Fruit fly (Drosophila melanogaster) whole organism, prepupa: ENCODE measurements around the gene CG42784.

ENCODE experiments used
- Blimp-1 ChIP-seq: fragments of 200-800 bp; sonication (Bioruptor generic); optimal IDR thresholded peaks from 3 replicates; lab custom pipeline; 2017; ENCODE audit warnings: missing biosample characterization, missing genetic modification characterization, mild to moderate bottlenecking, moderate library complexity, missing genetic modification reagents
- CG10631 ChIP-seq: fragments of 200-800 bp; sonication (Bioruptor generic); optimal IDR thresholded peaks from 2 replicates; lab custom pipeline; 2016; ENCODE audit warnings: missing biosample characterization, missing genetic modification characterization
- CG10669 ChIP-seq: fragments of 200-800 bp; sonication (Bioruptor generic); optimal IDR thresholded peaks from 3 replicates; lab custom pipeline; 2018; ENCODE audit warnings: missing biosample characterization, mild to moderate bottlenecking, missing genetic modification characterization, moderate library complexity
- CG11294 ChIP-seq: fragments of 200-800 bp; sonication (Bioruptor generic); IDR thresholded peaks from 2 replicates; pipeline ENCODE4 v1.3.6; 2022; ENCODE audit warnings: missing biosample characterization, missing genetic modification characterization
- CG11762 ChIP-seq: fragments of 200-800 bp; sonication (Bioruptor generic); optimal IDR thresholded peaks from 3 replicates; lab custom pipeline; 2016; ENCODE audit warnings: missing biosample characterization, missing genetic modification characterization; ENCODE audit not compliant: insufficient read depth
- CG11902 ChIP-seq: fragments of 200-800 bp; sonication (Bioruptor generic); optimal IDR thresholded peaks from 3 replicates; lab custom pipeline; 2016; ENCODE audit warnings: missing biosample characterization, missing genetic modification characterization
- CG15336 ChIP-seq: fragments of 200-800 bp; sonication (Bioruptor generic); IDR thresholded peaks from 2 replicates; pipeline ENCODE4 v1.3.6; 2022; ENCODE audit warnings: missing biosample characterization, missing genetic modification characterization
- CG3032 ChIP-seq: fragments of 200-800 bp; optimal IDR thresholded peaks from 2 replicates; lab custom pipeline; 2019; ENCODE audit warnings: missing biosample characterization, mild to moderate bottlenecking, missing genetic modification characterization, moderate library complexity
- CG31627 ChIP-seq: fragments of 200-800 bp; sonication (Bioruptor generic); optimal IDR thresholded peaks from 3 replicates; lab custom pipeline; 2016; ENCODE audit warnings: missing biosample characterization, missing genetic modification characterization
- CG32006 ChIP-seq: fragments of 200-800 bp; sonication (Bioruptor generic); optimal IDR thresholded peaks from 3 replicates; lab custom pipeline; 2017; ENCODE audit warnings: missing biosample characterization, mild to moderate bottlenecking, missing genetic modification characterization
- CG34406 ChIP-seq: fragments of 200-800 bp; sonication (Bioruptor generic); optimal IDR thresholded peaks from 3 replicates; lab custom pipeline; 2016; ENCODE audit warnings: missing biosample characterization, missing genetic modification characterization
- CG3919 ChIP-seq: fragments of 200-800 bp; sonication (Bioruptor generic); optimal IDR thresholded peaks from 3 replicates; lab custom pipeline; 2016; ENCODE audit warnings: missing biosample characterization, missing genetic modification characterization
- CG4318 ChIP-seq: fragments of 200-800 bp; sonication (Bioruptor generic); optimal IDR thresholded peaks from 3 replicates; lab custom pipeline; 2017; ENCODE audit warnings: missing biosample characterization, mild to moderate bottlenecking, missing genetic modification characterization
- CG6163 ChIP-seq: fragments of 200-800 bp; sonication (Bioruptor generic); IDR thresholded peaks from 3 replicates; pipeline ENCODE4 v1.3.6; 2022; ENCODE audit warnings: missing biosample characterization, missing genetic modification characterization
- CG6276 ChIP-seq: fragments of 200-800 bp; sonication (Bioruptor generic); optimal IDR thresholded peaks from 2 replicates; lab custom pipeline; 2017; ENCODE audit warnings: missing biosample characterization, mild to moderate bottlenecking, missing genetic modification characterization
- CG6792 ChIP-seq: fragments of 200-800 bp; sonication (Bioruptor generic); optimal IDR thresholded peaks from 3 replicates; lab custom pipeline; 2016; ENCODE audit warnings: missing biosample characterization, missing genetic modification characterization
- CG6808 ChIP-seq: fragments of 200-800 bp; sonication (Bioruptor generic); optimal IDR thresholded peaks from 3 replicates; lab custom pipeline; 2017; ENCODE audit warnings: missing biosample characterization, missing genetic modification characterization, mild to moderate bottlenecking, moderate library complexity, missing genetic modification reagents
- CG6854 ChIP-seq: fragments of 200-800 bp; sonication (Bioruptor generic); optimal IDR thresholded peaks from 2 replicates; lab custom pipeline; 2017; ENCODE audit warnings: missing biosample characterization, mild to moderate bottlenecking, missing genetic modification characterization
- CG7368 ChIP-seq: fragments of 200-800 bp; sonication (Bioruptor generic); optimal IDR thresholded peaks from 3 replicates; lab custom pipeline; 2016; ENCODE audit warnings: missing biosample characterization, missing genetic modification characterization
- CG8119 ChIP-seq: fragments of 200-800 bp; sonication (Bioruptor generic); IDR thresholded peaks from 3 replicates; pipeline ENCODE4 v1.3.6; 2022; ENCODE audit warnings: missing biosample characterization, missing genetic modification characterization
- CG8319 ChIP-seq: fragments of 200-800 bp; sonication (Bioruptor generic); optimal IDR thresholded peaks from 3 replicates; lab custom pipeline; 2016; ENCODE audit warnings: missing biosample characterization, missing genetic modification characterization
- CG8632 ChIP-seq: fragments of 200-800 bp; sonication (Bioruptor generic); optimal IDR thresholded peaks from 3 replicates; lab custom pipeline; 2016; ENCODE audit warnings: missing biosample characterization, missing genetic modification characterization
- Eip75B ChIP-seq: fragments of 200-800 bp; sonication (Bioruptor generic); optimal IDR thresholded peaks from 3 replicates; lab custom pipeline; 2016; ENCODE audit warnings: missing biosample characterization, missing genetic modification characterization
- Eip93F ChIP-seq: fragments of 200-800 bp; sonication (Bioruptor generic); optimal IDR thresholded peaks from 2 replicates; lab custom pipeline; 2016; ENCODE audit warnings: missing biosample characterization, mild to moderate bottlenecking, missing genetic modification characterization
- Ets21C ChIP-seq: fragments of 200-800 bp; sonication (Bioruptor generic); optimal IDR thresholded peaks from 3 replicates; lab custom pipeline; 2016; ENCODE audit warnings: missing biosample characterization, missing genetic modification characterization
- Ets96B ChIP-seq: fragments of 200-800 bp; optimal IDR thresholded peaks from 2 replicates; lab custom pipeline; 2019; ENCODE audit warnings: missing biosample characterization, mild to moderate bottlenecking, missing genetic modification characterization, moderate library complexity
- Hr38 ChIP-seq: sonication (Bioruptor generic); optimal IDR thresholded peaks from 2 replicates; lab custom pipeline; 2016; ENCODE audit warnings: missing biosample characterization, missing genetic modification characterization
- Hr4 ChIP-seq: fragments of 200-800 bp; sonication (Bioruptor generic); optimal IDR thresholded peaks from 3 replicates; lab custom pipeline; 2016; ENCODE audit warnings: missing biosample characterization, missing genetic modification characterization
- Lpt ChIP-seq: fragments of 200-800 bp; sonication (Bioruptor generic); optimal IDR thresholded peaks from 3 replicates; lab custom pipeline; 2016; ENCODE audit warnings: missing biosample characterization, missing genetic modification characterization
- Met ChIP-seq: fragments of 200-800 bp; sonication (Bioruptor generic); optimal IDR thresholded peaks from 3 replicates; lab custom pipeline; 2016; ENCODE audit warnings: missing biosample characterization, missing genetic modification characterization
- Smox ChIP-seq: fragments of 200-800 bp; sonication (Bioruptor generic); optimal IDR thresholded peaks from 3 replicates; lab custom pipeline; 2016; ENCODE audit warnings: missing biosample characterization, missing genetic modification characterization
- Sox102F ChIP-seq: fragments of 200-800 bp; sonication (Bioruptor generic); optimal IDR thresholded peaks from 2 replicates; lab custom pipeline; 2016; ENCODE audit warnings: missing biosample characterization, mild to moderate bottlenecking, missing genetic modification characterization
- achi ChIP-seq: fragments of 200-800 bp; sonication (Bioruptor generic); optimal IDR thresholded peaks from 3 replicates; lab custom pipeline; 2016; ENCODE audit warnings: missing biosample characterization, missing genetic modification characterization
- cyc ChIP-seq: fragments of 200-800 bp; sonication (Bioruptor generic); optimal IDR thresholded peaks from 3 replicates; lab custom pipeline; 2016; ENCODE audit warnings: missing biosample characterization, missing genetic modification characterization
- dac ChIP-seq: fragments of 200-800 bp; sonication (Bioruptor generic); optimal IDR thresholded peaks from 2 replicates; lab custom pipeline; 2017; ENCODE audit warnings: missing biosample characterization, mild to moderate bottlenecking, missing genetic modification characterization
- dsx ChIP-seq: fragments of 200-800 bp; optimal IDR thresholded peaks from 3 replicates; lab custom pipeline; 2019; ENCODE audit warnings: missing biosample characterization, mild to moderate bottlenecking, missing genetic modification characterization, moderate library complexity; ENCODE audit not compliant: poor library complexity, severe bottlenecking
- eg ChIP-seq: fragments of 200-800 bp; sonication (Bioruptor generic); IDR thresholded peaks from 3 replicates; pipeline ENCODE4 v1.3.6; 2022; ENCODE audit warnings: missing biosample characterization, missing genetic modification characterization
- esn ChIP-seq: fragments of 200-800 bp; sonication (Bioruptor generic); optimal IDR thresholded peaks from 2 replicates; lab custom pipeline; 2016; ENCODE audit warnings: missing biosample characterization, mild to moderate bottlenecking, missing genetic modification characterization, moderate library complexity
- fd59A ChIP-seq: fragments of 200-800 bp; sonication (Bioruptor generic); optimal IDR thresholded peaks from 2 replicates; lab custom pipeline; 2017; ENCODE audit warnings: missing biosample characterization, mild to moderate bottlenecking, missing genetic modification characterization, missing genetic modification reagents
- fd85E ChIP-seq: fragments of 200-800 bp; sonication (Bioruptor generic); optimal IDR thresholded peaks from 3 replicates; lab custom pipeline; 2016; ENCODE audit warnings: missing biosample characterization, missing genetic modification characterization
- fkh ChIP-seq: fragments of 200-800 bp; sonication (Bioruptor generic); optimal IDR thresholded peaks from 3 replicates; lab custom pipeline; 2017; ENCODE audit warnings: missing biosample characterization, mild to moderate bottlenecking, missing genetic modification characterization, moderate library complexity
- net ChIP-seq: fragments of 200-800 bp; sonication (Bioruptor generic); optimal IDR thresholded peaks from 3 replicates; lab custom pipeline; 2016; ENCODE audit warnings: missing biosample characterization, missing genetic modification characterization
- pdm3 ChIP-seq: fragments of 200-800 bp; sonication (Bioruptor generic); optimal IDR thresholded peaks from 3 replicates; lab custom pipeline; 2016; ENCODE audit warnings: missing biosample characterization, missing genetic modification characterization
- spab ChIP-seq: fragments of 200-800 bp; sonication (Bioruptor generic); optimal IDR thresholded peaks from 2 replicates; lab custom pipeline; 2017; ENCODE audit warnings: missing biosample characterization, mild to moderate bottlenecking, missing genetic modification characterization, missing genetic modification reagents
- svp ChIP-seq: fragments of 200-800 bp; sonication (Bioruptor generic); peaks from one replicate; lab custom pipeline; 2016; ENCODE audit warnings: missing biosample characterization, missing genetic modification characterization
- topi ChIP-seq: fragments of 200-800 bp; sonication (Bioruptor generic); optimal IDR thresholded peaks from 3 replicates; lab custom pipeline; 2016; ENCODE audit warnings: missing biosample characterization, missing genetic modification characterization
- vri ChIP-seq: fragments of 200-800 bp; sonication (Bioruptor generic); optimal IDR thresholded peaks from 3 replicates; lab custom pipeline; 2016; ENCODE audit warnings: missing biosample characterization, mild to moderate bottlenecking, missing genetic modification characterization

Gene CG42784

dm6 chr2L:13366109-13366747 lies 49.0 kb upstream of the CG42784 start, which contains the start of the genes Nnp-1 and Grx3 (continued):
- no peak for TF ChIP-seq CG10669
- no peak for TF ChIP-seq topi (GFP tag; lab: Kevin White, UChicago)
- peak; percentile 35 for TF ChIP-seq cyc
- TF ChIP-seq CG8119 (GFP tag; lab: Robert Waterston, UW) = no peak
- TF ChIP-seq fd59A = no peak
- TF ChIP-seq achi (GFP tag; lab: Kevin White, UChicago) = peak; percentile 52
- TF ChIP-seq CG8632 = no peak
- no peak for TF ChIP-seq Met (GFP tag; lab: Kevin White, UChicago)
- no peak for TF ChIP-seq CG4318 (GFP tag; lab: Kevin White, UChicago)
- TF ChIP-seq Eip93F (GFP tag; lab: Kevin White, UChicago) = no peak
- peak; percentile 20 for TF ChIP-seq Ets21C (GFP tag; lab: Kevin White, UChicago)
- TF ChIP-seq Ets96B (tag; lab: Kevin White, UChicago) = no peak
- TF ChIP-seq CG34406 = peak; percentile 43
- TF ChIP-seq Lpt (GFP tag; lab: Kevin White, UChicago) = no peak
- no peak for TF ChIP-seq svp (GFP tag; lab: Kevin White, UChicago)
- TF ChIP-seq net = no peak
- TF ChIP-seq dsx (GFP tag; lab: Kevin White, UChicago) = no peak
- no peak for TF ChIP-seq CG3032 (tag; lab: Kevin White, UChicago)
- TF ChIP-seq CG8319 (GFP tag; lab: Kevin White, UChicago) = peak; percentile 22
- no peak for TF ChIP-seq Eip75B (GFP tag; lab: Kevin White, UChicago)
- TF ChIP-seq esn (GFP tag; lab: Kevin White, UChicago) = no peak
- peak; percentile 32; the same call in 1 of the 3 replicates for TF ChIP-seq eg (GFP tag; lab: Robert Waterston, UW)
- no peak for TF ChIP-seq vri
- no peak for TF ChIP-seq CG3919 (GFP tag; lab: Kevin White, UChicago)
- no peak for TF ChIP-seq fkh
- TF ChIP-seq, all 60 proteins: peak for 15

dm6 chr2L:13367378-13367777 lies 47.9 kb upstream of the CG42784 start, which contains the start of gene Tap42:
Tap42 (plus strand) TSS chr2L:13367617.
- TF ChIP-seq CG10631 (GFP tag; lab: Kevin White, UChicago) = no peak
- no peak for TF ChIP-seq topi (GFP tag; lab: Kevin White, UChicago)
- no peak for TF ChIP-seq CG6808 (GFP tag; lab: Kevin White, UChicago)
- TF ChIP-seq fd59A = no peak
- no peak for TF ChIP-seq Blimp-1 (GFP tag; lab: Kevin White, UChicago)
- TF ChIP-seq CG8319 (GFP tag; lab: Kevin White, UChicago) = no peak
- TF ChIP-seq CG6792 (GFP tag; lab: Kevin White, UChicago) = no peak
- no peak for TF ChIP-seq CG11762 (GFP tag; lab: Kevin White, UChicago)
- TF ChIP-seq Smox = peak; percentile 37
- no peak for TF ChIP-seq CG6163 (GFP tag; lab: Robert Waterston, UW)
- TF ChIP-seq eg (GFP tag; lab: Robert Waterston, UW) = no peak
- TF ChIP-seq achi (GFP tag; lab: Kevin White, UChicago) = no peak
- no peak for TF ChIP-seq vri
- TF ChIP-seq CG15336 (GFP tag; lab: Robert Waterston, UW) = no peak
- peak; percentile 3 for TF ChIP-seq CG3032 (tag; lab: Kevin White, UChicago)
- TF ChIP-seq CG7368 (GFP tag; lab: Kevin White, UChicago) = no peak
- no peak for TF ChIP-seq dsx (GFP tag; lab: Kevin White, UChicago)
- no peak for TF ChIP-seq fkh
- peak; percentile 25 for TF ChIP-seq pdm3 (GFP tag; lab: Kevin White, UChicago)
- no peak for TF ChIP-seq CG11294 (GFP tag; lab: Robert Waterston, UW)
- no peak for TF ChIP-seq CG34406
- no peak for TF ChIP-seq CG6854
- no peak for TF ChIP-seq Sox102F (GFP tag; lab: Kevin White, UChicago)
- TF ChIP-seq CG8119 (GFP tag; lab: Robert Waterston, UW) = no peak
- no peak for TF ChIP-seq CG8632
- TF ChIP-seq CG32006 (GFP tag; lab: Kevin White, UChicago) = no peak
- no peak for TF ChIP-seq CG6276 (GFP tag; lab: Kevin White, UChicago)
- no peak for TF ChIP-seq fd85E (GFP tag; lab: Kevin White, UChicago)
- TF ChIP-seq Hr38 = no peak
- TF ChIP-seq CG10669 = no peak
- TF ChIP-seq dac (GFP tag; lab: Kevin White, UChicago) = no peak
- no peak for TF ChIP-seq Ets21C (GFP tag; lab: Kevin White, UChicago)
- TF ChIP-seq CG11902 = no peak
- TF ChIP-seq net = no peak
- TF ChIP-seq Ets96B (tag; lab: Kevin White, UChicago) = no peak
- TF ChIP-seq Hr4 = peak; percentile 25
- TF ChIP-seq CG3919 (GFP tag; lab: Kevin White, UChicago) = no peak
- no peak for TF ChIP-seq Met (GFP tag; lab: Kevin White, UChicago)
- TF ChIP-seq CG4318 (GFP tag; lab: Kevin White, UChicago) = no peak
- no peak for TF ChIP-seq spab (GFP tag; lab: Kevin White, UChicago)
- TF ChIP-seq CG31627 (GFP tag; lab: Kevin White, UChicago) = no peak
